Fruit fly (Drosophila melanogaster) whole organism, prepupa: ENCODE results near the gene Cpr65Eb.
A peak's percentile ranks its signal among the peaks of the same experiment; 100 is the strongest.

Experiments
- Blimp-1 ChIP-seq: fragments of 200-800 bp; sonication (Bioruptor generic); optimal IDR thresholded peaks from 3 replicates; lab custom pipeline; 2017; ENCODE audit warnings: missing biosample characterization, missing genetic modification characterization, mild to moderate bottlenecking, moderate library complexity, missing genetic modification reagents
- CG10631 ChIP-seq: fragments of 200-800 bp; sonication (Bioruptor generic); optimal IDR thresholded peaks from 2 replicates; lab custom pipeline; 2016; ENCODE audit warnings: missing biosample characterization, missing genetic modification characterization
- CG10669 ChIP-seq: fragments of 200-800 bp; sonication (Bioruptor generic); optimal IDR thresholded peaks from 3 replicates; lab custom pipeline; 2018; ENCODE audit warnings: missing biosample characterization, mild to moderate bottlenecking, missing genetic modification characterization, moderate library complexity
- CG11294 ChIP-seq: fragments of 200-800 bp; sonication (Bioruptor generic); IDR thresholded peaks from 2 replicates; pipeline ENCODE4 v1.3.6; 2022; ENCODE audit warnings: missing biosample characterization, missing genetic modification characterization
- CG11902 ChIP-seq: fragments of 200-800 bp; sonication (Bioruptor generic); optimal IDR thresholded peaks from 3 replicates; lab custom pipeline; 2016; ENCODE audit warnings: missing biosample characterization, missing genetic modification characterization
- CG16779 ChIP-seq: fragments of 200-800 bp; sonication (Bioruptor generic); optimal IDR thresholded peaks from 3 replicates; lab custom pipeline; 2017; ENCODE audit warnings: missing biosample characterization, mild to moderate bottlenecking, missing genetic modification characterization
- CG3032 ChIP-seq: fragments of 200-800 bp; optimal IDR thresholded peaks from 2 replicates; lab custom pipeline; 2019; ENCODE audit warnings: missing biosample characterization, mild to moderate bottlenecking, missing genetic modification characterization, moderate library complexity
- CG31627 ChIP-seq: fragments of 200-800 bp; sonication (Bioruptor generic); optimal IDR thresholded peaks from 3 replicates; lab custom pipeline; 2016; ENCODE audit warnings: missing biosample characterization, missing genetic modification characterization
- CG32006 ChIP-seq: fragments of 200-800 bp; sonication (Bioruptor generic); optimal IDR thresholded peaks from 3 replicates; lab custom pipeline; 2017; ENCODE audit warnings: missing biosample characterization, mild to moderate bottlenecking, missing genetic modification characterization
- CG34406 ChIP-seq: fragments of 200-800 bp; sonication (Bioruptor generic); optimal IDR thresholded peaks from 3 replicates; lab custom pipeline; 2016; ENCODE audit warnings: missing biosample characterization, missing genetic modification characterization
- CG3919 ChIP-seq: fragments of 200-800 bp; sonication (Bioruptor generic); optimal IDR thresholded peaks from 3 replicates; lab custom pipeline; 2016; ENCODE audit warnings: missing biosample characterization, missing genetic modification characterization
- CG4318 ChIP-seq: fragments of 200-800 bp; sonication (Bioruptor generic); optimal IDR thresholded peaks from 3 replicates; lab custom pipeline; 2017; ENCODE audit warnings: missing biosample characterization, mild to moderate bottlenecking, missing genetic modification characterization
- CG6276 ChIP-seq: fragments of 200-800 bp; sonication (Bioruptor generic); optimal IDR thresholded peaks from 2 replicates; lab custom pipeline; 2017; ENCODE audit warnings: missing biosample characterization, mild to moderate bottlenecking, missing genetic modification characterization
- CG6792 ChIP-seq: fragments of 200-800 bp; sonication (Bioruptor generic); optimal IDR thresholded peaks from 3 replicates; lab custom pipeline; 2016; ENCODE audit warnings: missing biosample characterization, missing genetic modification characterization
- CG6808 ChIP-seq: fragments of 200-800 bp; sonication (Bioruptor generic); optimal IDR thresholded peaks from 3 replicates; lab custom pipeline; 2017; ENCODE audit warnings: missing biosample characterization, missing genetic modification characterization, mild to moderate bottlenecking, moderate library complexity, missing genetic modification reagents
- CG6854 ChIP-seq: fragments of 200-800 bp; sonication (Bioruptor generic); optimal IDR thresholded peaks from 2 replicates; lab custom pipeline; 2017; ENCODE audit warnings: missing biosample characterization, mild to moderate bottlenecking, missing genetic modification characterization
- CG7368 ChIP-seq: fragments of 200-800 bp; sonication (Bioruptor generic); optimal IDR thresholded peaks from 3 replicates; lab custom pipeline; 2016; ENCODE audit warnings: missing biosample characterization, missing genetic modification characterization
- CG8119 ChIP-seq: fragments of 200-800 bp; sonication (Bioruptor generic); IDR thresholded peaks from 3 replicates; pipeline ENCODE4 v1.3.6; 2022; ENCODE audit warnings: missing biosample characterization, missing genetic modification characterization
- CG8319 ChIP-seq: fragments of 200-800 bp; sonication (Bioruptor generic); optimal IDR thresholded peaks from 3 replicates; lab custom pipeline; 2016; ENCODE audit warnings: missing biosample characterization, missing genetic modification characterization
- CG8632 ChIP-seq: fragments of 200-800 bp; sonication (Bioruptor generic); optimal IDR thresholded peaks from 3 replicates; lab custom pipeline; 2016; ENCODE audit warnings: missing biosample characterization, missing genetic modification characterization
- CG9139 ChIP-seq: fragments of 200-800 bp; sonication (Bioruptor generic); optimal IDR thresholded peaks from 3 replicates; lab custom pipeline; 2017; ENCODE audit warnings: missing biosample characterization, mild to moderate bottlenecking, missing genetic modification characterization
- Eip75B ChIP-seq: fragments of 200-800 bp; sonication (Bioruptor generic); optimal IDR thresholded peaks from 3 replicates; lab custom pipeline; 2016; ENCODE audit warnings: missing biosample characterization, missing genetic modification characterization
- Eip78C ChIP-seq: fragments of 200-800 bp; sonication (Bioruptor generic); peaks from one replicate; lab custom pipeline; 2016; ENCODE audit warnings: missing biosample characterization, missing genetic modification characterization
- Ets21C ChIP-seq: fragments of 200-800 bp; sonication (Bioruptor generic); optimal IDR thresholded peaks from 3 replicates; lab custom pipeline; 2016; ENCODE audit warnings: missing biosample characterization, missing genetic modification characterization
- Ets96B ChIP-seq: fragments of 200-800 bp; optimal IDR thresholded peaks from 2 replicates; lab custom pipeline; 2019; ENCODE audit warnings: missing biosample characterization, mild to moderate bottlenecking, missing genetic modification characterization, moderate library complexity
- Gug ChIP-seq: fragments of 200-800 bp; sonication (Bioruptor generic); IDR thresholded peaks from 2 replicates; pipeline ENCODE4 v1.3.6; 2022; ENCODE audit warnings: missing biosample characterization, missing genetic modification characterization
- Hr39 ChIP-seq: fragments of 200-800 bp; sonication (Bioruptor generic); optimal IDR thresholded peaks from 2 replicates; lab custom pipeline; 2016; ENCODE audit warnings: missing biosample characterization, missing genetic modification characterization
- Hr4 ChIP-seq: fragments of 200-800 bp; sonication (Bioruptor generic); optimal IDR thresholded peaks from 3 replicates; lab custom pipeline; 2016; ENCODE audit warnings: missing biosample characterization, missing genetic modification characterization
- Lpt ChIP-seq: fragments of 200-800 bp; sonication (Bioruptor generic); optimal IDR thresholded peaks from 3 replicates; lab custom pipeline; 2016; ENCODE audit warnings: missing biosample characterization, missing genetic modification characterization
- Met ChIP-seq: fragments of 200-800 bp; sonication (Bioruptor generic); optimal IDR thresholded peaks from 3 replicates; lab custom pipeline; 2016; ENCODE audit warnings: missing biosample characterization, missing genetic modification characterization
- OdsH ChIP-seq: fragments of 200-800 bp; sonication (Bioruptor generic); optimal IDR thresholded peaks from 3 replicates; lab custom pipeline; 2016; ENCODE audit warnings: missing biosample characterization, missing genetic modification characterization
- Smox ChIP-seq: fragments of 200-800 bp; sonication (Bioruptor generic); optimal IDR thresholded peaks from 3 replicates; lab custom pipeline; 2016; ENCODE audit warnings: missing biosample characterization, missing genetic modification characterization
- Sox102F ChIP-seq: fragments of 200-800 bp; sonication (Bioruptor generic); optimal IDR thresholded peaks from 2 replicates; lab custom pipeline; 2016; ENCODE audit warnings: missing biosample characterization, mild to moderate bottlenecking, missing genetic modification characterization
- Sox15 ChIP-seq: fragments of 200-800 bp; sonication (Bioruptor generic); optimal IDR thresholded peaks from 3 replicates; lab custom pipeline; 2016; ENCODE audit warnings: missing biosample characterization, missing genetic modification characterization
- achi ChIP-seq: fragments of 200-800 bp; sonication (Bioruptor generic); optimal IDR thresholded peaks from 3 replicates; lab custom pipeline; 2016; ENCODE audit warnings: missing biosample characterization, missing genetic modification characterization
- acj6 ChIP-seq: fragments of 200-800 bp; sonication (Bioruptor generic); optimal IDR thresholded peaks from 3 replicates; lab custom pipeline; 2016; ENCODE audit warnings: missing biosample characterization, missing genetic modification characterization
- cyc ChIP-seq: fragments of 200-800 bp; sonication (Bioruptor generic); optimal IDR thresholded peaks from 3 replicates; lab custom pipeline; 2016; ENCODE audit warnings: missing biosample characterization, missing genetic modification characterization
- dac ChIP-seq: fragments of 200-800 bp; sonication (Bioruptor generic); optimal IDR thresholded peaks from 2 replicates; lab custom pipeline; 2017; ENCODE audit warnings: missing biosample characterization, mild to moderate bottlenecking, missing genetic modification characterization
- dsx ChIP-seq: fragments of 200-800 bp; optimal IDR thresholded peaks from 3 replicates; lab custom pipeline; 2019; ENCODE audit warnings: missing biosample characterization, mild to moderate bottlenecking, missing genetic modification characterization, moderate library complexity; ENCODE audit not compliant: poor library complexity, severe bottlenecking
- eg ChIP-seq: fragments of 200-800 bp; sonication (Bioruptor generic); IDR thresholded peaks from 3 replicates; pipeline ENCODE4 v1.3.6; 2022; ENCODE audit warnings: missing biosample characterization, missing genetic modification characterization
- esn ChIP-seq: fragments of 200-800 bp; sonication (Bioruptor generic); optimal IDR thresholded peaks from 2 replicates; lab custom pipeline; 2016; ENCODE audit warnings: missing biosample characterization, mild to moderate bottlenecking, missing genetic modification characterization, moderate library complexity
- fd59A ChIP-seq: fragments of 200-800 bp; sonication (Bioruptor generic); optimal IDR thresholded peaks from 2 replicates; lab custom pipeline; 2017; ENCODE audit warnings: missing biosample characterization, mild to moderate bottlenecking, missing genetic modification characterization, missing genetic modification reagents
- fd85E ChIP-seq: fragments of 200-800 bp; sonication (Bioruptor generic); optimal IDR thresholded peaks from 3 replicates; lab custom pipeline; 2016; ENCODE audit warnings: missing biosample characterization, missing genetic modification characterization
- fkh ChIP-seq: fragments of 200-800 bp; sonication (Bioruptor generic); optimal IDR thresholded peaks from 3 replicates; lab custom pipeline; 2017; ENCODE audit warnings: missing biosample characterization, mild to moderate bottlenecking, missing genetic modification characterization, moderate library complexity
- lz ChIP-seq: fragments of 200-800 bp; sonication (Bioruptor generic); optimal IDR thresholded peaks from 3 replicates; lab custom pipeline; 2016; ENCODE audit warnings: missing biosample characterization, missing genetic modification characterization
- net ChIP-seq: fragments of 200-800 bp; sonication (Bioruptor generic); optimal IDR thresholded peaks from 3 replicates; lab custom pipeline; 2016; ENCODE audit warnings: missing biosample characterization, missing genetic modification characterization
- pdm3 ChIP-seq: fragments of 200-800 bp; sonication (Bioruptor generic); optimal IDR thresholded peaks from 3 replicates; lab custom pipeline; 2016; ENCODE audit warnings: missing biosample characterization, missing genetic modification characterization
- salr ChIP-seq, 2 experiments: fragments of 200-800 bp; sonication (Bioruptor generic); optimal IDR thresholded peaks; 3 replicates each; lab custom pipeline; 2016 to 2018; ENCODE audit warnings: missing biosample characterization in 2 of 2, missing genetic modification characterization in 2 of 2, mild to moderate bottlenecking in 1 of 2
- spab ChIP-seq: fragments of 200-800 bp; sonication (Bioruptor generic); optimal IDR thresholded peaks from 2 replicates; lab custom pipeline; 2017; ENCODE audit warnings: missing biosample characterization, mild to moderate bottlenecking, missing genetic modification characterization, missing genetic modification reagents
- ss ChIP-seq, 2 experiments: fragments of 200-800 bp; sonication (Bioruptor generic); optimal IDR thresholded peaks; 2 replicates in 1 of 2; 3 replicates in 1 of 2; lab custom pipeline; 2017 to 2018; ENCODE audit warnings: mild to moderate bottlenecking in 2 of 2, missing biosample characterization in 2 of 2, missing genetic modification characterization in 2 of 2, moderate library complexity in 1 of 2
- svp ChIP-seq: fragments of 200-800 bp; sonication (Bioruptor generic); peaks from one replicate; lab custom pipeline; 2016; ENCODE audit warnings: missing biosample characterization, missing genetic modification characterization
- topi ChIP-seq: fragments of 200-800 bp; sonication (Bioruptor generic); optimal IDR thresholded peaks from 3 replicates; lab custom pipeline; 2016; ENCODE audit warnings: missing biosample characterization, missing genetic modification characterization
- vri ChIP-seq: fragments of 200-800 bp; sonication (Bioruptor generic); optimal IDR thresholded peaks from 3 replicates; lab custom pipeline; 2016; ENCODE audit warnings: missing biosample characterization, mild to moderate bottlenecking, missing genetic modification characterization

Cpr65Eb gene

dm6 chr3L:7134818-7135217, 46.2 kb upstream of the Cpr65Eb start:
- TF ChIP-seq Sox15 (no peak), CG10631 (no peak), Eip75B (GFP tag; lab: Kevin White, UChicago) (no peak), salr (GFP tag; optimal IDR thresholded peaks at IDR 0.05; lab: Kevin White, UChicago) (peak in 1 of 2 experiments; percentile 3), CG34406 (GFP tag; lab: Kevin White, UChicago) (peak; percentile 9), esn (GFP tag; lab: Kevin White, UChicago) (no peak), CG6276 (peak; percentile 39), Smox (GFP tag; lab: Kevin White, UChicago) (no peak), Ets21C (GFP tag; lab: Kevin White, UChicago) (no peak), CG11902 (GFP tag; lab: Kevin White, UChicago) (no peak), CG3032 (tag; lab: Kevin White, UChicago) (no peak), CG6854 (GFP tag; lab: Kevin White, UChicago) (no peak), dsx (GFP tag; lab: Kevin White, UChicago) (no peak), Met (GFP tag; lab: Kevin White, UChicago) (no peak), CG8119 (GFP tag; lab: Robert Waterston, UW) (peak; percentile 36; the same call in 1 of the 3 replicates), CG7368 (peak; percentile 10), ss (GFP tag; optimal IDR thresholded peaks at IDR 0.05; lab: Kevin White, UChicago) (peak; percentile 36 to 77), CG16779 (tag; lab: Kevin White, UChicago) (no peak), acj6 (GFP tag; lab: Kevin White, UChicago) (no peak), CG31627 (GFP tag; lab: Kevin White, UChicago) (no peak), pdm3 (GFP tag; lab: Kevin White, UChicago) (no peak), CG32006 (GFP tag; lab: Kevin White, UChicago) (peak; percentile 4), Lpt (GFP tag; lab: Kevin White, UChicago) (no peak), CG9139 (GFP tag; lab: Kevin White, UChicago) (peak; percentile 53), achi (no peak), CG11294 (GFP tag; lab: Robert Waterston, UW) (no peak), CG6792 (GFP tag; lab: Kevin White, UChicago) (no peak), svp (GFP tag; lab: Kevin White, UChicago) (no peak), Blimp-1 (no peak), spab (GFP tag; lab: Kevin White, UChicago) (peak; percentile 58), OdsH (GFP tag; lab: Kevin White, UChicago) (no peak), fkh (no peak), Gug (peak; percentile 11; the same call in 1 of the 2 replicates), fd85E (GFP tag; lab: Kevin White, UChicago) (no peak), cyc (GFP tag; lab: Kevin White, UChicago) (no peak), lz (GFP tag; lab: Kevin White, UChicago) (no peak), Sox102F (GFP tag; lab: Kevin White, UChicago) (no peak), fd59A (GFP tag; lab: Kevin White, UChicago) (peak; percentile 10), net (GFP tag; lab: Kevin White, UChicago) (no peak), Hr4 (no peak), eg (GFP tag; lab: Robert Waterston, UW) (peak; percentile 82), Ets96B (tag; lab: Kevin White, UChicago) (peak; percentile 14), CG8319 (no peak), dac (GFP tag; lab: Kevin White, UChicago) (no peak), CG3919 (GFP tag; lab: Kevin White, UChicago) (no peak), CG6808 (GFP tag; lab: Kevin White, UChicago) (peak; percentile 73), CG4318 (GFP tag; lab: Kevin White, UChicago) (no peak), CG10669 (GFP tag; lab: Kevin White, UChicago) (peak; percentile 40), topi (GFP tag; lab: Kevin White, UChicago) (no peak), CG8632 (GFP tag; lab: Kevin White, UChicago) (no peak), vri (no peak), Hr39 (GFP tag; lab: Kevin White, UChicago) (no peak), Eip78C (GFP tag; lab: Kevin White, UChicago) (peak; percentile 37)
